Fruit fly (Drosophila melanogaster): ENCODE data around the gene primo-2.

primo-2 gene

DNA sequence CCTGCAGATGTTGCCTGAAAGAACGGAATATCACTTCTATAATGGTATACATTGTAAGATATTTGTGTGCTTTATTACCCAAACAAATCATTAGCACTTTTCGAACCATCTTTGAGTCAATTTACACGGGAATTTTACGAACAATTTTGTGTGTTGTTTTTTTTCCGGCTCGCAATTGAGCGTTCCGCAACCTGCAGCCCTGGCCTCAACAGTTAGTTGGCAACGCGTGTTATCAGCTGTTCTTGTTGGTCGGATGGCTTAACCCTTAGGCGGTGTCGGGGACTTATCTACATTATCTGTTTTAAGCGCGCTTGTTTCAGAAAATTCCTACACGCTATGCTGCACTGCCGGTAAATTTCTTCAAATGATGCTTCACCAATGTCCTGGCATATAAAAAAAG lies 990 bp downstream of the primo-2 start (continued):
- no peak for TF ChIP-seq CG11456 (GFP tag; IDR thresholded peaks at IDR 0.05)
- no peak for TF ChIP-seq fd102C (GFP tag; optimal IDR thresholded peaks at IDR 0.05)
- no peak for TF ChIP-seq corto (GFP tag; optimal IDR thresholded peaks at IDR 0.05)
- peak; percentile 40 for TF ChIP-seq CTCF (GFP tag; optimal IDR thresholded peaks at IDR 0.05)
- TF ChIP-seq CHES-1-like (GFP tag; optimal IDR thresholded peaks at IDR 0.05): peak; percentile 17
- peak in 1 of 2 experiments; percentile 18 for TF ChIP-seq chif (GFP tag; optimal IDR thresholded peaks at IDR 0.05)
- peak; percentile 55 for TF ChIP-seq CG32772 (GFP tag; IDR thresholded peaks at IDR 0.05)
- no peak for TF ChIP-seq gsb-n (tag; optimal IDR thresholded peaks at IDR 0.05)
- TF ChIP-seq vnd (GFP tag; IDR thresholded peaks at IDR 0.05; ENCODE audit: partially characterized antibody): peak; percentile 40; the same call in 1 of the 3 replicates
- TF ChIP-seq kay (GFP tag; optimal IDR thresholded peaks at IDR 0.05): no peak
- TF ChIP-seq fd3F (GFP tag; optimal IDR thresholded peaks at IDR 0.05): no peak
- no peak for TF ChIP-seq CG1024 (GFP tag; IDR thresholded peaks at IDR 0.05)
- no peak for TF ChIP-seq da (GFP tag; optimal IDR thresholded peaks at IDR 0.05)
- TF ChIP-seq BEAF-32 (GFP tag; optimal IDR thresholded peaks at IDR 0.05): peak; percentile 5
- TF ChIP-seq otp (GFP tag; IDR thresholded peaks at IDR 0.05): no peak
- TF ChIP-seq CG4328 (GFP tag; optimal IDR thresholded peaks at IDR 0.05): no peak
- no peak for TF ChIP-seq CG8924 (tag; optimal IDR thresholded peaks at IDR 0.05)
- no peak for TF ChIP-seq Fer2 (tag; optimal IDR thresholded peaks at IDR 0.05)
- no peak for TF ChIP-seq eyg (GFP tag; optimal IDR thresholded peaks at IDR 0.05)
- TF ChIP-seq CG6254 (GFP tag; optimal IDR thresholded peaks at IDR 0.05): no peak
- peak; percentile 9 for TF ChIP-seq CG7987 (GFP tag; optimal IDR thresholded peaks at IDR 0.05)
- TF ChIP-seq CG2889 (GFP tag; IDR thresholded peaks at IDR 0.05): no peak
- no peak for TF ChIP-seq Neu2 (GFP tag; optimal IDR thresholded peaks at IDR 0.05; ENCODE audit: borderline replicate concordance)
- no peak for TF ChIP-seq ranshi (GFP tag; IDR thresholded peaks at IDR 0.05)
- no peak for TF ChIP-seq CG7745 (tag; optimal IDR thresholded peaks at IDR 0.05)
- peak; percentile 97 for TF ChIP-seq CG15514 (GFP tag; optimal IDR thresholded peaks at IDR 0.05)
- 0 out of 3 replicates have a peak, but pooled peaks have one; percentile 26 for TF ChIP-seq CG34224 (GFP tag; IDR thresholded peaks at IDR 0.05; ENCODE audit: partially characterized antibody)
- peak; percentile 19 for TF ChIP-seq nerfin-1 (tag; optimal IDR thresholded peaks at IDR 0.05)
- peak; percentile 37; the same call in 1 of the 2 replicates for TF ChIP-seq tna (GFP tag; IDR thresholded peaks at IDR 0.05; ENCODE audit: partially characterized antibody)
- TF ChIP-seq Ets97D (GFP tag; optimal IDR thresholded peaks at IDR 0.05): no peak
- peak; percentile 31 for TF ChIP-seq amos (GFP tag; IDR thresholded peaks at IDR 0.05; ENCODE audit: partially characterized antibody)
- no peak for TF ChIP-seq tx (GFP tag; optimal IDR thresholded peaks at IDR 0.05)
- TF ChIP-seq E2f2 (GFP tag; IDR thresholded peaks at IDR 0.05): peak; percentile 62
- TF ChIP-seq Dbx (GFP tag; IDR thresholded peaks at IDR 0.05): peak; percentile 34; the same call in 1 of the 3 replicates
- no peak for TF ChIP-seq Myb (GFP tag; optimal IDR thresholded peaks at IDR 0.05)

DNA sequence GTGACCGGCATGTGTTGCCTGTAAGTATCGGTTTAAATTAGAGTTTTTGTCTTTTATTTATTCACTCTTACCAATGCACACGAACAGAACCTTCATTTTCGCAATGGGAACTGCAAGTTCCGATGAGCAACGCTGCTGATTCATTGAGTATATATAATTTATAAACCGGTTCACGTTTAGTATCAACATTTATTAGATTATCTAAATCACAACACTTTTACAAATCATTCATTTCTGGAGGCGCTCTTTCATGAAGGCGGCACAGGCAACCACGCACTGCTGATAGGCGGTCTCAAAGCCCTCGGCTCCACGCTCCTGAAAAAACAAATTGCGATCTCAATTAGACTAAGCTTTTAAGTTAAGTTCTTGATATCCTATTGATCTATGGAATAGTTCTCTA lies 1.8 kb downstream of the primo-2 start, which contains the start of gene Argp:
TSS of gene Argp (minus strand) at position 101 of the 400 bp plus-strand sequence.
- TF ChIP-seq Neu2 (GFP tag; optimal IDR thresholded peaks at IDR 0.05; ENCODE audit: borderline replicate concordance) (no peak), CG17359 (tag; optimal IDR thresholded peaks at IDR 0.05) (no peak), az2 (GFP tag; optimal IDR thresholded peaks at IDR 0.05) (no peak)

DNA sequence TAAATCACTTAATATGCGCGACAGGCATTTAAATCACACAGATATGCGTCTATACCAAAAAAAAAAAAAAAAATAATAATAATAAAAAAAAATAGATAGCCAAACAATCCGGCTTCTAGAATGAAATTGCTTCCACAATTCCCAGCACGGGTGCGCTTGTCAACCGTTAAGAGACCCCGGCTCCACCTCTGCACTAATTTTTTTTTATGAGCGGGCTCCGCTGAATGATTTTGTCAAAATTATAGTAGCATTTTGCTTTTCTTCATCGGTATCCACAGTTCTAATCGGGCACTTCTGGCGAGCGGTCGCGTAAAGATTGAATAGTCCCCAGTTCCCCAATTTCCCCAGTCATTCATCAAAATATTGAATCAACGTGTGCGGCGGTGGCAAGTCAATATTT lies 5.2 kb downstream of the primo-2 start, which contains the start of gene Adgf-C:
TSS of gene Adgf-C (plus strand) at position 301 of the 400 bp plus-strand sequence.
- TF ChIP-seq CG14014 (GFP tag; IDR thresholded peaks at IDR 0.05) (no peak), slou (GFP tag; optimal IDR thresholded peaks at IDR 0.05) (no peak), MTF-1 (GFP tag; optimal IDR thresholded peaks at IDR 0.05; ENCODE audit: borderline replicate concordance) (no peak), H15 (GFP tag; IDR thresholded peaks at IDR 0.05) (no peak), CG6791 (GFP tag; IDR thresholded peaks at IDR 0.05; ENCODE audit: partially characterized antibody) (no peak), Dbx (GFP tag; IDR thresholded peaks at IDR 0.05) (no peak), CG3838 (GFP tag; optimal IDR thresholded peaks at IDR 0.05) (no peak), Adf1 (GFP tag; IDR thresholded peaks at IDR 0.05) (no peak), CG15269 (tag; optimal IDR thresholded peaks at IDR 0.05) (no peak), exex (tag; optimal IDR thresholded peaks at IDR 0.05) (no peak), emc (GFP tag; optimal IDR thresholded peaks at IDR 0.05) (no peak), CG7928 (GFP tag; optimal IDR thresholded peaks at IDR 0.05) (no peak), prd (optimal IDR thresholded peaks at IDR 0.05) (no peak), prd (GFP tag; IDR thresholded peaks at IDR 0.05) (no peak), Dp (GFP tag; optimal IDR thresholded peaks at IDR 0.05) (no peak)

All from whole organism, embryonic.